Worm (Caenorhabditis elegans) whole organism, midembryonic: Measurements from ENCODE around the gene Y105C5A.1273.
A peak's percentile ranks its signal among the peaks of the same experiment; 100 is the strongest.
"Not testable (repeated sequence)": the region's sequence is repeated elsewhere in the genome, so short reads cannot be mapped to it uniquely, and the experiment has no call there.

ENCODE experiments used
- T22C8.4 ChIP-seq: fragments of 200-800 bp; sonication (Bioruptor generic); IDR thresholded peaks from 2 replicates; pipeline ENCODE4 v1.3.6; 2022; ENCODE audit warnings: missing genetic modification characterization, missing compliant biosample characterization
- cog-1 ChIP-seq: sonication (generic microtip); optimal IDR thresholded peaks from 2 replicates; lab custom pipeline; 2016; ENCODE audit warnings: missing genetic modification characterization, missing compliant biosample characterization
- flt-1 ChIP-seq: fragments of 200-800 bp; sonication (Bioruptor generic); IDR thresholded peaks from 2 replicates; pipeline ENCODE4 v1.3.6; 2022; ENCODE audit warnings: missing genetic modification characterization, missing compliant biosample characterization
- klf-2 ChIP-seq: fragments of 200-800 bp; sonication (Bioruptor generic); conservative IDR thresholded peaks from 2 replicates; pipeline ENCODE4 v1.3.6; 2022; ENCODE audit warnings: missing genetic modification reagents, missing genetic modification characterization, missing compliant biosample characterization
- med-1 ChIP-seq: sonication (generic microtip); optimal IDR thresholded peaks from 2 replicates; lab custom pipeline; 2017; ENCODE audit warnings: missing genetic modification characterization, mild to moderate bottlenecking, missing compliant biosample characterization, antibody characterized with exemption, missing genetic modification reagents; ENCODE audit not compliant: insufficient read depth
- ref-1 ChIP-seq: fragments of 200-800 bp; sonication (Bioruptor generic); conservative IDR thresholded peaks from 2 replicates; pipeline ENCODE4 v1.3.6; 2022; ENCODE audit warnings: missing genetic modification reagents, missing genetic modification characterization, missing compliant biosample characterization
- tab-1 ChIP-seq: fragments of 200-800 bp; sonication (Bioruptor generic); IDR thresholded peaks from 2 replicates; pipeline ENCODE4 v1.3.6; 2022; ENCODE audit warnings: missing genetic modification characterization, missing compliant biosample characterization
- ztf-23 ChIP-seq: fragments of 200-800 bp; sonication (Bioruptor generic); IDR thresholded peaks from 2 replicates; pipeline ENCODE4 v1.3.6; 2022; ENCODE audit warnings: missing genetic modification reagents, missing genetic modification characterization, missing compliant biosample characterization
- ztf-29 ChIP-seq: fragments of 200-800 bp; sonication (Bioruptor generic); IDR thresholded peaks from 2 replicates; pipeline ENCODE4 v1.3.6; 2022; ENCODE audit warnings: missing genetic modification reagents, missing genetic modification characterization, missing compliant biosample characterization

Y105C5A.1273 gene

DNA sequence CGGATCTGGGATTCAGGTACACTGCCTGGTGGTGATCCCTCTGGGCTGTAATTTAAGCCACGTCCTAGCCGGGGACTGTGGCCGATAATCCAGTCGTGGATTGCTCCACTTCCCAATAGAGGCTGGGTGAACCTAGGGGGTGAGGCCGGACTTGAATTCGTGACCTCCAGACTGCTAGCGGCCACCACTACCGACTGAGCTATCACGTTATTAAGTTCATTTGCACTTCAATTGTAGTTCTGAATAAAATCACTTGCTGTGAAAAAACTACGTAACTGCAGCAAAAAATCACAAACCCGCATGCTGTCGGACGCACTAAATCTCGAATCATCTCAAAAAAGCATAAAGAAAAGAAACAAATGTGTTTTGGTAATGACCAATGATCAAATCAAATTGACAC is at the start of gene Y105C5A.1273:
TSS of gene Y105C5A.1273 (plus strand) at position 301 of the 400 bp plus-strand sequence.
- not testable (repeated sequence) for TF ChIP-seq tab-1; ztf-29 (GFP tag; lab: Robert Waterston, UW); klf-2 (GFP tag; lab: Robert Waterston, UW)

DNA sequence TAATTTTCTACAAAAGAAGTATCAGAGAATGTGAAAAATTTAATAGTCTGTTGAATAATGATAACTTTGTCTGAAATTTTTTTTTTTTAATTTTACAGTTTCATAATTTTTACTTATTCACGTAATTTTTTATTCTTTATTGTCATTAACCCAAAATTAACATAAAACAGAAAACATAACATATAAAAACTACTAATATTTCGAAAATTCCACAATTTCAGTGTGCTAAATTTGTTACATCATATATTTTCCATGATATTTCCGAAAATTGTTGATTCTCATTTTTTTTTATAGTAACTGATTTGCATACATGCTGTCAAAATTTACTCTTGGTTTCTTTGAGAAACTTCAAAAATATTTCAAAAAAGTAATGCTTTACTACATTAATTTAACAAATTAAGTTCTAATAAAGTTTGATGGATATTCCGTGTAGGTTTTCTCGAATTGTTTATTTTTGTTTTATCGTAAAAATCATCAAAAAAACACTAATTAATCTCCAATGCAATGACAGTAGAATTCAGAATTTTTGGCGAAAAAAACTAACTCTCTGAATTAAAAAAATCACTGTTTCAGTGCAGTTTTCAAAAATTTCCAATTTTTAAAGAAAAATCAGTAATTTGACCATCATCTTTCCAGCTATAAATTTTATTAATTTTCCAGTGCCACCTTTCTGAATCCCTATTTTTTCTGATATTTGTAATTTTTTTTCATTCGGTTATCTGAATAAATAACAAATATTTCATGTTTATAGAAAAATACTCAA is 40.8 kb upstream of the Y105C5A.1273 start:
- TF ChIP-seq ztf-23 (GFP tag; lab: Robert Waterston, UW) (no peak), klf-2 (GFP tag; lab: Robert Waterston, UW) (no peak), flt-1 (GFP tag; lab: Robert Waterston, UW) (no peak), med-1 (GFP tag; lab: Kevin White, UChicago) (no peak), cog-1 (tag; lab: Kevin White, UChicago) (no peak), tab-1 (no peak), ref-1 (GFP tag; lab: Robert Waterston, UW) (no peak), ztf-29 (GFP tag; lab: Robert Waterston, UW) (no peak), T22C8.4 (no peak)

DNA sequence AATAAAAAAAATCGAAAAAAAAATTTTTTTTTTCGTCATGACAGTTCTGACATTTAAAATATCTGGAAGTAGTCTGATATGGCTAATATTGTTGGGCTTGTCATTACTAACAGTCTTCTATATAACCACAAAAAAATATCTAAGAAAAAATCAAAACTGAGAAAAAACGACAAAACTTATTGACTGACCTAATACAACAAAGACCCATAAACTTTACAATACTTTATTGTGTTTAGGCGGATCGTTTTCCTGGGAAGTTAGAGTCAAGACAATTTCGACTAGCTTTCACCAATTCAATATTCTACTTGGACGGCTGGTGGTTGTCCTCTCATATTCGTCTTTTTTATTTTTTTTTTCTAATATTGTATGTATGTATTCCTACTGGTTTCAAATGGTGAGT is 38.8 kb upstream of the Y105C5A.1273 start, which contains the start of gene Y105C5A.1285:
TSS of gene Y105C5A.1285 (plus strand) at position 301 of the 400 bp plus-strand sequence.
- not testable (repeated sequence) for TF ChIP-seq tab-1; T22C8.4; ref-1 (GFP tag; lab: Robert Waterston, UW)

DNA sequence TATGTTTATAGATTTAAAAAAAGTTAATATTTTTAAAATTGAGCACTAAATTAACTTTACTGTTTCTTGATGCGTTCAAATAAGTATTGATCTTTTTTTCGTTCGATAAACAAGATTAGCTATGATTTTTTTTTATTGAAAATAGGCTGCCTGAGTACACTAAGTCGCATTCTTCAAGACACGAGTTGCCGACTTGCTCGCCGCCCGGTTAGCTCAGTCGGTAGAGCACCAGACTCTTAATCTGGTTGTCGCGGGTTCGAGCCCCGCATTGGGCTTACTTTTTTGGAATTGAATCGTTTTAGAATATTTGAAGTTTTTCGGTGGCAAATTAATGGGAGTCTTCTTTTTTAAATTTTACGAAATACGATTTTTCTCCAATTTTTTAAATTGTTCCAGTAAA is 2.3 kb downstream of the Y105C5A.1273 start:
- TF ChIP-seq flt-1 (GFP tag; lab: Robert Waterston, UW) (peak; percentile 58; the same call in 1 of the 2 replicates), ztf-23 (GFP tag; lab: Robert Waterston, UW) (no peak)

DNA sequence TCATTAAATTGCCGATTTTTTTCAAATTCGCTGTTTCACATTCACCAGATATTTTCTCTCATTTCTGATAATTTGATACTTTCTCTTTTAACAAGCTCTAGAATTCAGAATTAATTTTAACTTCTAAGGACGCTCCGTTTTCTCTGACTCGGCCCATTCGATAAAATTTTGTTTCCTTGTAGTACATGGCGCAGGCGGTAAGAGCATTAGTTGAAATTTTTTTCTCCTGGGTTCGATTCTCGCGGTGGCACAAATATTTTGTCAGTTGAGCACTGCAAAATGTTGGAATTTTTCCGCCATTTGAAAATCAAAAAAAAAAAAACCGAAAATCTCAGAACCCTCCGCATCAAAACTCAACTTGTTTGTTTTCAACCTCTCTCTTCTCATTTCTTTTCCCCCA is 3.1 kb downstream of the Y105C5A.1273 start:
- no peak for TF ChIP-seq med-1 (GFP tag; lab: Kevin White, UChicago)
- TF ChIP-seq ztf-29 (GFP tag; lab: Robert Waterston, UW) = no peak
- no peak for TF ChIP-seq klf-2 (GFP tag; lab: Robert Waterston, UW)
- TF ChIP-seq T22C8.4 = no peak
- no peak for TF ChIP-seq cog-1 (tag; lab: Kevin White, UChicago)
- no peak for TF ChIP-seq flt-1 (GFP tag; lab: Robert Waterston, UW)
- no peak for TF ChIP-seq ref-1 (GFP tag; lab: Robert Waterston, UW)
- TF ChIP-seq tab-1 = no peak
- TF ChIP-seq ztf-23 (GFP tag; lab: Robert Waterston, UW) = no peak

DNA sequence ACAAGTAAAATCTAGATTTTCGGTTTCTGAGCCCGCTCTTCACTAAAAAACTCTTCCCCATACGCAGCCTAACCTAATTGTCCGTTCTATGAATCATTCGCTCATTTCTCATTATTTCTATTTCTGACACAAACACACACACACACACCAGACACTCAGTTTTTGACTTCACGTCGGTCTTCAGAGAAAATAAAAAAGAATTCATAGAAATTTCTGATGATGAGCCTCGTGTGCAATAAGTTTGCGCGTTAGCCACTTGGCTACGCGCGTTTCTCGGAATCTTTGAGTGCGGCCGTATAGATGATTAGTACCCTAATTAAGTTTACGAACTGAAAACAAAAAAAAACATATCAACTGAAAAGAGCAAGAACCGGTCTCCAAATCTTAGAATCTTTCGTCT is 23.1 kb downstream of the Y105C5A.1273 start:
- TF ChIP-seq T22C8.4 (no peak), klf-2 (GFP tag; lab: Robert Waterston, UW) (no peak), med-1 (GFP tag; lab: Kevin White, UChicago) (no peak), cog-1 (tag; lab: Kevin White, UChicago) (no peak), ztf-29 (GFP tag; lab: Robert Waterston, UW) (no peak), ref-1 (GFP tag; lab: Robert Waterston, UW) (no peak), ztf-23 (GFP tag; lab: Robert Waterston, UW) (no peak), tab-1 (no peak), flt-1 (GFP tag; lab: Robert Waterston, UW) (no peak)

DNA sequence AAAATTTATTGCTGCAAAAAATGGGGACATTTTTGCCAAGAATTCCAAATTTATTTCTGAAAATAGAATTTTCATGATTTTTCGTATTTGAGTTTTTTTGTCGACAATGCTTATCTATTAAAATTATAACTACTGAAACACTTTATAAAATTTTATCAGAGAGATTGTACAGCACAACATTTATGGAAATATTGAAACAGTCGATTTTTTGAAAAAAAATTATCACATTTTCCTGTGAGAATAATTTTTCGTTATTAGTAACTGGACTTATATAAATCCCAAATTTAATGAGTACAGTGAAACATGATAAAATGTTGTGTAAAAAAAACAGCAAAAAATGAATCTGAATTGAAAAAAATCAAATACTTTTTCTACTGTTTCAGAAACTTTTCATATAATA is 26.5 kb downstream of the Y105C5A.1273 start:
- TF ChIP-seq T22C8.4 (no peak), flt-1 (GFP tag; lab: Robert Waterston, UW) (no peak), klf-2 (GFP tag; lab: Robert Waterston, UW) (no peak), tab-1 (no peak), ref-1 (GFP tag; lab: Robert Waterston, UW) (no peak), ztf-29 (GFP tag; lab: Robert Waterston, UW) (no peak), cog-1 (tag; lab: Kevin White, UChicago) (no peak), med-1 (GFP tag; lab: Kevin White, UChicago) (no peak), ztf-23 (GFP tag; lab: Robert Waterston, UW) (no peak)

DNA sequence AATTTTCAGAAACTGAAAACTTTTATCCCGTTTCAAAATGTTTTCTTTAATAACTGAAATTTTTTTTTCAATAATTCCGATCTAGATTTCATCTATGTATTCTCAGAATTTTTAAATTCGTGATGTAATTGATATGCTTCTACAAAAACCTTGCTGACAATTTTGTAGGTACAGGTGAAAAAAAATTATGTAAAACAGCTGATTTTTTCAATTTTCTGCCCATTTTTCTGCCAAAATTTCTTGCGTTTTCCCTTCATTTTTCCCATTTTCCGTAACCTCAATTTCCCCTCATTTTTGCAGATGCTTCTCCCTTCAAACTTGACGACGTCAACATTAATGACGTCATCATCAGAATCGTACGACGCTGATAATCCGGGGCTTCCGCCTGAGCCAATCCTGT is 28.8 kb downstream of the Y105C5A.1273 start, which contains the start of gene daf-38:
TSS of gene daf-38 (plus strand) at position 301 of the 400 bp plus-strand sequence.
- TF ChIP-seq tab-1 = no peak
- no peak for TF ChIP-seq T22C8.4
- TF ChIP-seq ztf-29 (GFP tag; lab: Robert Waterston, UW) = no peak
- TF ChIP-seq cog-1 (tag; lab: Kevin White, UChicago) = no peak
- no peak for TF ChIP-seq flt-1 (GFP tag; lab: Robert Waterston, UW)
- no peak for TF ChIP-seq klf-2 (GFP tag; lab: Robert Waterston, UW)
